Worm (Caenorhabditis elegans) whole organism, midembryonic: ENCODE results near the gene str-231.

Experiments used
- flt-1 ChIP-seq: fragments of 200-800 bp; sonication (Bioruptor generic); IDR thresholded peaks from 2 replicates; pipeline ENCODE4 v1.3.6; 2022; ENCODE audit warnings: missing genetic modification characterization, missing compliant biosample characterization
- klf-2 ChIP-seq: fragments of 200-800 bp; sonication (Bioruptor generic); conservative IDR thresholded peaks from 2 replicates; pipeline ENCODE4 v1.3.6; 2022; ENCODE audit warnings: missing genetic modification reagents, missing genetic modification characterization, missing compliant biosample characterization
- med-1 ChIP-seq: sonication (generic microtip); optimal IDR thresholded peaks from 2 replicates; lab custom pipeline; 2017; ENCODE audit warnings: missing genetic modification characterization, mild to moderate bottlenecking, missing compliant biosample characterization, antibody characterized with exemption, missing genetic modification reagents; ENCODE audit not compliant: insufficient read depth
- ref-1 ChIP-seq: fragments of 200-800 bp; sonication (Bioruptor generic); conservative IDR thresholded peaks from 2 replicates; pipeline ENCODE4 v1.3.6; 2022; ENCODE audit warnings: missing genetic modification reagents, missing genetic modification characterization, missing compliant biosample characterization
- tab-1 ChIP-seq: fragments of 200-800 bp; sonication (Bioruptor generic); IDR thresholded peaks from 2 replicates; pipeline ENCODE4 v1.3.6; 2022; ENCODE audit warnings: missing genetic modification characterization, missing compliant biosample characterization
- ztf-23 ChIP-seq: fragments of 200-800 bp; sonication (Bioruptor generic); IDR thresholded peaks from 2 replicates; pipeline ENCODE4 v1.3.6; 2022; ENCODE audit warnings: missing genetic modification reagents, missing genetic modification characterization, missing compliant biosample characterization
- ztf-29 ChIP-seq: fragments of 200-800 bp; sonication (Bioruptor generic); IDR thresholded peaks from 2 replicates; pipeline ENCODE4 v1.3.6; 2022; ENCODE audit warnings: missing genetic modification reagents, missing genetic modification characterization, missing compliant biosample characterization

DNA sequence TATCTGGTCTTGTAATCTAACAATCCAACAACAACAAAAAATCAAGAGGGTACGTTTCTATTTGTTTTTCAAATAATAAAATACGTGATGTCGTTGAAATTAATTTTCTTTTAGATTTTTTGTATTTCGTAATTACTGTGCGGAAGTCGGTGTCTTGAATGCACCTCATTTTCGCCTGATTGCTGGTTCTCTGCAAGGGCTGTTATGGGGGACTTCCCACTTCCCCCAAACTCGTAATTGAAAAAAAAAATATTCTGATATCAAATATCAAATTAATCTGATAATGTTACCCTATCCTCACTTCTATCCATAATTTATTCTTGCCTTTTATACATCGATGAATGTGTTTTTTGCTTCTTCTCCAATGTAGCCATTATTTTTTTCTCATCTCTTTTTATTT lies 19.3 kb downstream of the str-231 start, which contains the start of gene F36G9.15:
- TF ChIP-seq flt-1 (GFP tag; lab: Robert Waterston, UW) (no peak), ztf-29 (no peak), tab-1 (GFP tag; lab: Robert Waterston, UW) (no peak), klf-2 (GFP tag; lab: Robert Waterston, UW) (no peak), med-1 (GFP tag; lab: Kevin White, UChicago) (no peak), ztf-23 (GFP tag; lab: Robert Waterston, UW) (no peak), ref-1 (no peak)
